Worm (Caenorhabditis elegans): Measurements from ENCODE around the gene ZK688.9.

DNA sequence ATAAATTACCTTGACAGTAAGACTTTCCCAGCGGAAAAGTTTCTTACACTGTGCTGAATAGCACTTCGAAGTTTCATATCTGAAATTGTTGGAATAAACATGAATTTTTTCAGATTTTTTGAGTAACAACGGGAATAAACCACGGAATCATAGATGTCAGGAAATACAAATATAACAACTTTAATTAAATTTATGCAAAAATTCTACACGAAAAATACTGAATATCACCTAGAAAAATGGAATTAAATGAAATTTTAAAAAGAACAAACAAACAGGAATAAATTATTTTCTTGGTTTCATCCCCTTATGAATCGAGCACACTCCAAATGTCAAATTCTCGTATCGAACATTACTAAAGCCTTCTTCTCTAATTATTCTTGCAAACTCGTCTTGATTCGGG is 25.7 kb downstream of the ZK688.9 start, which contains the start of gene tag-307:
- TF ChIP-seq fos-1 (tag; optimal IDR thresholded peaks at IDR 0.05): no peak
- no peak for TF ChIP-seq peb-1 (tag; optimal IDR thresholded peaks at IDR 0.05)

All from whole organism, L2 larva.